Fruit fly (Drosophila melanogaster): Measurements from ENCODE around the gene tal-2A.

The tal-2A gene

DNA sequence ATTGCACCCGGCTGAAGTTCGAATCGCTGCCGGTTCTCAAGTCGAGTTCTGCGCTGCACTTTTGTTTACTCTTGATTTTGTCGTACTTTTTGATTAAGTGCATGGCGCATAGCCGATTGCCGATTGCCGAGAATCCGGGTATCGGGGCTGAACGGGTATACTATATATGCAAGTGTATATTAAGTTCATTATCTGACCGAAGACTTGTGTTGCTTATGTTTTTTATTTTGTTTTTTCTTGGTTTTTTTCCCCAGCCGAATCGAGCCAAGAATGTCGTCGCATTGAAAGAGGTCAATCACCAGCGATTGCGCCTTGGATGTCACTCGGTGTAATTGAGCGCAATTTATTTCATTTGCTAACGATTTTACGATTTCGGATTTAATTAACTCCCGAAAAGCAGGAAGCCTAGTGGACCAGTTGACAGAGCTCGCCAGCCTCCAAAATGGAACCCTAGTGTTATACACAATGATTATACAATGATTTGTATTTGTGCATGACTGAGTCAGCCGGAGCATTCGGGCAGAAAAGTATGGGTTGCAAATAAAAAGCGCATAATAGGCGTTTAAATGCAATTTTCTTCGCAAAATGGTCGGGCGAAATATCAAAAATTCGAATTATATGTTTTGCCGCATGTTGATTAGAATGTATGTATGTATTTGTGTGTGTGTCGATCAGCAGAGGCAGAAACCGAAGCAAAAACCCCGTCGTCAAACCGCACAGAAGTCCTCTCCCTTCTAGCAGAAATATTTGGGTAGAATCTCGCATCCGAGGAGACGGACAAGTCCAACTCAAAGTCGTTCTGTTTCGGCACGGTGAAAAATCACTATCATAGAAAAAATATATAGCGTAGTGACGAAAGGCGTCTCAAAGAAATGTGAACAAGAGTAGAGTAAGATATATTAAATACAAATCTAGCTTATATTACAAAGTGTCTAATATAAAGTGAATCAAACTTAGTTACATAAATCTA lies 15.3 kb downstream of the tal-2A start, which contains the start of gene Mst87F:
TSS of gene Mst87F (minus strand) at position 56 of the 970 bp plus-strand sequence.
- TF ChIP-seq CG5204 (GFP tag; optimal IDR thresholded peaks at IDR 0.05): peak; percentile 11
- TF ChIP-seq ovo (GFP tag; optimal IDR thresholded peaks at IDR 0.05): no peak
- TF ChIP-seq kay (GFP tag; ENCODE audit: borderline replicate concordance): peak; percentile 57
- peak; percentile 64 for TF ChIP-seq tj (GFP tag; optimal IDR thresholded peaks at IDR 0.05)

DNA sequence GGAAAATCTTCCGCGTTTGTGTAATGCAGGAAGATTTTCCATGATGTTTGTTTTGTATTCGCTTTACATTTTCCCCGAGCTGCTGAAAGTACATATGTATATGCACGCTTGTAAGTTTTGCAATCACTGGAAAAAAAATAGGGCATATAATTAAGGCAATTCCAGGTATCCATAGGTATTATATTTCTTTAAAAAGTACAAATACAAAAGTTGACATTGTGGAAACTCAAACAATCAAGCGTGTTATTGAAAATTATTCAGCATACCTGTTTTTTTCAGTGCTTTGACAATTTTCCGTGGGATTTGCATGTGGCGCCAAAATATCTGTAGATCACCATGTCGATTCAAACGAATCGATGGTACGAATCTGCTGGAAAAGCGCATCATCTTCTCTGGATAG lies 18.1 kb downstream of the tal-2A start:
- TF ChIP-seq toe (GFP tag; optimal IDR thresholded peaks at IDR 0.05) (no peak), CG7045 (GFP tag; optimal IDR thresholded peaks at IDR 0.05) (no peak), CG5204 (GFP tag; optimal IDR thresholded peaks at IDR 0.05) (no peak), CG1620 (GFP tag; optimal IDR thresholded peaks at IDR 0.05) (no peak), CG11617 (GFP tag; optimal IDR thresholded peaks at IDR 0.05) (no peak), pad (GFP tag; optimal IDR thresholded peaks at IDR 0.05) (no peak), CG14711 (tag; optimal IDR thresholded peaks at IDR 0.05) (no peak), bab1 (GFP tag; optimal IDR thresholded peaks at IDR 0.05) (no peak), tj (GFP tag; optimal IDR thresholded peaks at IDR 0.05) (no peak), cic (GFP tag; optimal IDR thresholded peaks at IDR 0.05) (no peak)

DNA sequence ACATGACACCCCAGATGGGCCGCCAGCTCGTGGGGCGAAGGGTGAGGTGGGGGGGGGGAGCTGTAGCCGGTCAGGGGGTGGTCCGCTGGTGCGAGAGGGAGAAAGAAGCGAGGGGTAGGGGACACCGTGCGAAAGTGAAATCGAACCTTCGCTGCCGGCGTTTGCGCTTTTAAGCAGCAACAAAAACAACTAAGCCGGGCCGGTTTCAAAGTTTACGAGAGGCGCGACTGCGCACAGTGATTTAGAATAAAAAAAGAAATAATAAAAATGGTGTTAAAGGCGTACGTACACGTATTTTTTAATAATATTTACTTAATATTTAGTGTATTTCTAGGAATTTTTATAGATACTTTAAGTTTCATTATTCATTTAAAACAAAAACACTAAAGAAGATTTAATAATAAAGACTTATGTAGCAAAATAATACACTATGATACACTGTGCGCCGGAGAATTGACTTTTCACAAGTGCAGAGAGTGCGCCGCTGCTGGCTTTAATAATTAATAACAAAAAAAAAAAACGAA lies 18.7 kb downstream of the tal-2A start:
- TF ChIP-seq CG12768 (GFP tag; optimal IDR thresholded peaks at IDR 0.05): peak; percentile 34
- peak; percentile 38 for TF ChIP-seq CG33017 (tag; optimal IDR thresholded peaks at IDR 0.05)
- TF ChIP-seq Crg-1 (GFP tag; optimal IDR thresholded peaks at IDR 0.05): no peak
- no peak for TF ChIP-seq pad (GFP tag; optimal IDR thresholded peaks at IDR 0.05)
- no peak for TF ChIP-seq CG7045 (GFP tag; optimal IDR thresholded peaks at IDR 0.05)
- no peak for TF ChIP-seq toe (GFP tag; optimal IDR thresholded peaks at IDR 0.05)
- TF ChIP-seq CG11617 (GFP tag; optimal IDR thresholded peaks at IDR 0.05): peak; percentile 48
- TF ChIP-seq cic (GFP tag; optimal IDR thresholded peaks at IDR 0.05): no peak
- TF ChIP-seq CG7101 (tag; optimal IDR thresholded peaks at IDR 0.05): peak; percentile 38
- no peak for TF ChIP-seq CG14711 (tag; optimal IDR thresholded peaks at IDR 0.05)
- TF ChIP-seq CG1620 (GFP tag; optimal IDR thresholded peaks at IDR 0.05): no peak
- no peak for TF ChIP-seq ovo (GFP tag; optimal IDR thresholded peaks at IDR 0.05)
- peak; percentile 82 for TF ChIP-seq bab1 (GFP tag; optimal IDR thresholded peaks at IDR 0.05)
- no peak for TF ChIP-seq cnc (optimal IDR thresholded peaks at IDR 0.05)
- TF ChIP-seq kay (GFP tag; ENCODE audit: borderline replicate concordance): no peak
- TF ChIP-seq Clk (GFP tag; optimal IDR thresholded peaks at IDR 0.05): no peak
- TF ChIP-seq CG5204 (GFP tag; optimal IDR thresholded peaks at IDR 0.05): no peak
- TF ChIP-seq Hr96 (GFP tag; optimal IDR thresholded peaks at IDR 0.05): no peak
- peak; percentile 65 for TF ChIP-seq tj (GFP tag; optimal IDR thresholded peaks at IDR 0.05)
- no peak for TF ChIP-seq Mnt (GFP tag; optimal IDR thresholded peaks at IDR 0.05)

DNA sequence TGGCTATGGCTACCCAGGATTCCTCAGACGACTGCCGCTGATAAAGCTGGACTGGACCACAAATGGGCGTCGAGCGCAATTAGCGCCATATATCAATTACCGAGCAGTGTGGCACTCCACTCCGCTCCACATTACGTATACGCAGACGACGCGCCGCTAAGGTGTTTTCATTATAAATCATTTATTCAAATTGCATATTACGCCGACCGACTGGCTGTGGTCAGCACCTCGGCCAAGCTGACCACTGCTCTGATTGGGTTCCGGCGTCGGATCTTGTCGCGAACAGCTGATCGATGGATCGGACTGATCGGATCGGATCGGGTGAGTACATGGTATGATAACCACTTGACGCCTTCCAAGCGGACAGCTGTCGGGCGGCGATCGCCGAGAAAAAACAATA lies 20.0 kb downstream of the tal-2A start:
- TF ChIP-seq CG7101 (tag; optimal IDR thresholded peaks at IDR 0.05): no peak

DNA sequence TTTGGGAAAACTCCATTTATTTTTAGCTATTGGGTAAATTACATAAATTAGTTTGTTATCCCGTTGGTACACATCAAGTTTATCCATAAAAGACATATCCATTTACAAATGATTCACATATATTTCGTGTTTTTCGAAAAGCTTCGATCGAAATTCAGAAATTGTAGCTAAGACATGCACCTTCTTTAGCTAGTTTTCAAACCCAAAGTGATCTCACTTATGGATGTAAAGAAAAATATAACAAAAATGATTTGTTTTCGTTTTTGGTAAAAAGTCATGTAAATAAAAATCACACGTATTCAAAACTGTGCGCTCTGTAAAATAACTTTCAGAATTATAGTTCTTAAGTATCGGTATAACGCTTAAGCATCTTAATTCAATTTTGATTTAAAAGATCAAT lies 20.6 kb downstream of the tal-2A start:
- TF ChIP-seq tj (GFP tag; optimal IDR thresholded peaks at IDR 0.05) (no peak), Hr96 (GFP tag; optimal IDR thresholded peaks at IDR 0.05) (no peak), CG1620 (GFP tag; optimal IDR thresholded peaks at IDR 0.05) (no peak), cnc (optimal IDR thresholded peaks at IDR 0.05) (no peak)

DNA sequence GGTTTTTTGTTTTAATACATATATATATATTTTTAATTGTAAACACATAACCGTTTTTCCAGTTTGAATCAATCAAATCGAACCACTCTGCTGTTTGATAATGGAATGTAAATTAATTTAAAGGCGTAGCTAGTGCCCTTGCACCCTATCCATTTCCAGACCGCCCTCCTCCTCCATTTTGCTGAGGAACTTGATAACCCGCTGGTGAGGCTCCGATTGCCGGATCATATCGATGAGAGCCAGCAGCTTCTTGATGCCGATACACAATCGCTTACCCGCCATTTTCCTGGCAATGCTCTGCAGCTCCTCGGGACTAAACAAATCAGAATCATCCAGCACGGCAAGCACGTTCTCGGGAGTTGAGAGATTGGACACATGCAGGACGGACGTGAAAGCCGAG lies 21.6 kb downstream of the tal-2A start:
- TF ChIP-seq Clk (GFP tag; optimal IDR thresholded peaks at IDR 0.05): no peak
- no peak for TF ChIP-seq CG7101 (tag; optimal IDR thresholded peaks at IDR 0.05)
- TF ChIP-seq bab1 (GFP tag; optimal IDR thresholded peaks at IDR 0.05): no peak
- TF ChIP-seq CG33017 (tag; optimal IDR thresholded peaks at IDR 0.05): no peak
- TF ChIP-seq cnc (optimal IDR thresholded peaks at IDR 0.05): no peak
- TF ChIP-seq CG1620 (GFP tag; optimal IDR thresholded peaks at IDR 0.05): no peak
- TF ChIP-seq cic (GFP tag; optimal IDR thresholded peaks at IDR 0.05): no peak
- no peak for TF ChIP-seq ovo (GFP tag; optimal IDR thresholded peaks at IDR 0.05)
- no peak for TF ChIP-seq tj (GFP tag; optimal IDR thresholded peaks at IDR 0.05)
- no peak for TF ChIP-seq CG11617 (GFP tag; optimal IDR thresholded peaks at IDR 0.05)
- TF ChIP-seq CG7045 (GFP tag; optimal IDR thresholded peaks at IDR 0.05): no peak
- TF ChIP-seq pad (GFP tag; optimal IDR thresholded peaks at IDR 0.05): no peak
- TF ChIP-seq toe (GFP tag; optimal IDR thresholded peaks at IDR 0.05): no peak
- no peak for TF ChIP-seq kay (GFP tag; ENCODE audit: borderline replicate concordance)

DNA sequence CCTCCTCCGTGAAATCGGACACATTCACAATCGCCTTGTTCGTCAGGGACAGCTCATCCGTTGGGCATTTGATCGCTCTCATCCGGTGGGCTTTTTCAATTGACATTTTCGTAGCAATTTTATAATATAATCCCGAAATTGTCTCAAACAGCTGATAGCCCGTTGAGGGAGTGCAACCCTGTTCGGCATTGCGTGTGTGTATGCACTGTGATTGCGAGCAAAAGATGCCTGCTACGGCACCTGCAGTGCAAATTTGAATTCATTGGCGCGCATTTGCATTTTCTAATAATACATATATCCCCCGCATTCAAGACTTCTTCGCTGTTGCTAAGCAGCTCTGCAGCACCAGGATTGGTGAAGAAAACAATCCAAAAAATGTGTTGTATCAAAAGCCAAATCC lies 24.9 kb downstream of the tal-2A start, which contains the start of gene Nsf2:
TSS of gene Nsf2 (minus strand) at position 185 of the 400 bp plus-strand sequence.
- TF ChIP-seq CG14711 (tag; optimal IDR thresholded peaks at IDR 0.05) (peak; percentile 88), Crg-1 (GFP tag; optimal IDR thresholded peaks at IDR 0.05) (peak; percentile 3), CG5204 (GFP tag; optimal IDR thresholded peaks at IDR 0.05) (no peak), cic (GFP tag; optimal IDR thresholded peaks at IDR 0.05) (peak; percentile 2), tj (GFP tag; optimal IDR thresholded peaks at IDR 0.05) (no peak), CG7101 (tag; optimal IDR thresholded peaks at IDR 0.05) (peak; percentile 22), bab1 (GFP tag; optimal IDR thresholded peaks at IDR 0.05) (peak; percentile 42), CG1620 (GFP tag; optimal IDR thresholded peaks at IDR 0.05) (peak; percentile 5)

Data from whole organism, adult.